Worm (Caenorhabditis elegans): ENCODE measurements around the gene R144.10.

Gene R144.10

ce11 chrIII:5024393-5024964 lies 22.3 kb upstream of the R144.10 start, which contains the start of gene pcf-11 (continued):
- TF ChIP-seq pbrm-1 (GFP tag; IDR thresholded peaks at IDR 0.05) = no peak
- no peak for TF ChIP-seq lin-26 (GFP tag; IDR thresholded peaks at IDR 0.05)
- no peak for TF ChIP-seq nhr-179 (tag; optimal IDR thresholded peaks at IDR 0.05)
- no peak for TF ChIP-seq ztf-6 (GFP tag; IDR thresholded peaks at IDR 0.05)
- TF ChIP-seq efl-1 (GFP tag; optimal IDR thresholded peaks at IDR 0.05) = no peak
- TF ChIP-seq bed-1 (GFP tag; IDR thresholded peaks at IDR 0.05) = no peak
- no peak for TF ChIP-seq aptf-3 (GFP tag; IDR thresholded peaks at IDR 0.05)
- no peak for TF ChIP-seq tbx-9 (tag; optimal IDR thresholded peaks at IDR 0.05; ENCODE audit: borderline replicate concordance)
- no peak for TF ChIP-seq Y67H2A.10 (GFP tag; conservative IDR thresholded peaks at IDR 0.05)
- TF ChIP-seq somi-1 (GFP tag; optimal IDR thresholded peaks at IDR 0.05) = no peak
- TF ChIP-seq ztf-26 (tag; optimal IDR thresholded peaks at IDR 0.05) = no peak
- peak; percentile 3 for TF ChIP-seq F23B12.7 (tag; optimal IDR thresholded peaks at IDR 0.05; ENCODE audit: insufficient read depth)
- TF ChIP-seq let-526 (GFP tag; IDR thresholded peaks at IDR 0.05) = no peak
- TF ChIP-seq cebp-2 (GFP tag; IDR thresholded peaks at IDR 0.05) = no peak
- peak; percentile 26 for TF ChIP-seq snpc-3.4 (tag; optimal IDR thresholded peaks at IDR 0.05)
- TF ChIP-seq C06A6.2 (GFP tag; conservative IDR thresholded peaks at IDR 0.05) = 0 out of 2 replicates have a peak, but pooled peaks have one; percentile 13
- TF ChIP-seq rec-8 (tag; optimal IDR thresholded peaks at IDR 0.05) = no peak
- no peak for TF ChIP-seq ztf-28 (GFP tag; IDR thresholded peaks at IDR 0.05)
- TF ChIP-seq attf-5 (GFP tag; optimal IDR thresholded peaks at IDR 0.05) = peak; percentile 26
- no peak for TF ChIP-seq egl-44 (GFP tag; IDR thresholded peaks at IDR 0.05)
- no peak for TF ChIP-seq ccch-3 (GFP tag; optimal IDR thresholded peaks at IDR 0.05)
- no peak for TF ChIP-seq F22D6.2 (tag; optimal IDR thresholded peaks at IDR 0.05)
- no peak for TF ChIP-seq ztf-3 (GFP tag; optimal IDR thresholded peaks at IDR 0.05)
- no peak for TF ChIP-seq T26A5.8 (tag; optimal IDR thresholded peaks at IDR 0.05)
- TF ChIP-seq bed-2 (GFP tag; IDR thresholded peaks at IDR 0.05) = no peak
- no peak for TF ChIP-seq madf-3 (GFP tag; IDR thresholded peaks at IDR 0.05)
- no peak for TF ChIP-seq ceh-27 (GFP tag; optimal IDR thresholded peaks at IDR 0.05)
- TF ChIP-seq hlh-26 (GFP tag; conservative IDR thresholded peaks at IDR 0.05) = no peak
- no peak for TF ChIP-seq B0261.1 (tag; optimal IDR thresholded peaks at IDR 0.05)
- TF ChIP-seq snpc-1.3 (tag; optimal IDR thresholded peaks at IDR 0.05; ENCODE audit: insufficient read depth) = peak; percentile 12
- no peak for TF ChIP-seq B0019.2 (GFP tag; conservative IDR thresholded peaks at IDR 0.05)
- TF ChIP-seq F49E8.2 (tag; optimal IDR thresholded peaks at IDR 0.05; ENCODE audit: insufficient read depth) = no peak
- TF ChIP-seq akir-1 (GFP tag; optimal IDR thresholded peaks at IDR 0.05) = no peak
- TF ChIP-seq aptf-2 (GFP tag; conservative IDR thresholded peaks at IDR 0.05) = no peak
- TF ChIP-seq Y53G8AR.9 (GFP tag; conservative IDR thresholded peaks at IDR 0.05) = no peak
- no peak for TF ChIP-seq lag-1 (GFP tag; IDR thresholded peaks at IDR 0.05)
- TF ChIP-seq zfh-2 (GFP tag; conservative IDR thresholded peaks at IDR 0.05) = peak; percentile 73
- TF ChIP-seq gei-17 (GFP tag; optimal IDR thresholded peaks at IDR 0.05) = no peak
- no peak for TF ChIP-seq mxl-1 (tag; optimal IDR thresholded peaks at IDR 0.05)
- no peak for TF ChIP-seq T07F8.4 (tag; optimal IDR thresholded peaks at IDR 0.05)
- TF ChIP-seq nfyb-1 (GFP tag; IDR thresholded peaks at IDR 0.05) = no peak

All from whole organism, young adult.